Worm (Caenorhabditis elegans) whole organism, L4 larva: ENCODE data around the gene D1005.10.

Experiments used
- lin-39 ChIP-seq: fragments of 150-350 bp; optimal IDR thresholded peaks from 2 replicates; lab custom pipeline; 2014; ENCODE audit warnings: missing biosample characterization, missing genetic modification reagents, missing genetic modification characterization
- lsy-2 ChIP-seq, 2 experiments: fragments of 150-350 bp in 1 of 2; sonication (generic microtip) in 1 of 2; optimal IDR thresholded peaks; 2 replicates each; lab custom pipeline; 2014 to 2017; ENCODE audit warnings: missing biosample characterization in 2 of 2, missing genetic modification characterization in 2 of 2
- pha-4 ChIP-seq, 2 experiments: fragments of 150-350 bp in 1 of 2; fragments of 200-800 bp in 1 of 2; sonication (Bioruptor generic) in 1 of 2; IDR thresholded peaks in 1 of 2; optimal IDR thresholded peaks in 1 of 2; 2 replicates each; pipeline versions ENCODE4 v1.3.6 to Lab custom; 2014 to 2022; ENCODE audit warnings: missing genetic modification characterization in 2 of 2, missing genetic modification reagents in 2 of 2, missing biosample characterization in 1 of 2, missing compliant biosample characterization in 1 of 2
- skn-1 ChIP-seq: fragments of 150-350 bp; optimal IDR thresholded peaks from 2 replicates; lab custom pipeline; 2014; ENCODE audit warnings: missing biosample characterization, missing genetic modification characterization

DNA sequence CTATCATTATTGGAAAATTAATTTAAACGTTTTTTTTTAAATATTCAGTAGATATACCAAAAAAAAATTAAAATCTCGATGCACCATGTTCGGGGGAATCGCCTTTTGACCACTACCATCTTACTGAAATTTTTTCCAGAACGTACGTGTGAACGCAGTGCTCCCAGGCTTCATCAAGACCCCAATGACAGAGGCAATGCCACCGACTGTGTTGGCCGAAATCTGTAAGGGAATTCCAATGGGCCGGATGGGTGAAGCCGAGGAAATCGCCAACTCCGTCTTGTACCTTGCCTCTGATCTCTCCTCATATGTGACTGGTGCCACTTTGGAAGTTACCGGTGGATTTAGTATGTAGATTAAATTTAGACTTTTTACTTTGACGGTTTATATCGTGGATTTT, 2.8 kb upstream of the D1005.10 start:
- TF ChIP-seq skn-1 (tag; lab: Kevin White, UChicago), result no peak
- TF ChIP-seq lin-39 (tag; lab: Kevin White, UChicago), result no peak
- TF ChIP-seq pha-4 (GFP tag; IDR thresholded peaks at IDR 0.05; lab: Robert Waterston, UW), result no peak
- TF ChIP-seq pha-4 (tag; optimal IDR thresholded peaks at IDR 0.05; lab: Kevin White, UChicago), result no peak
- no peak for TF ChIP-seq lsy-2 (tag; optimal IDR thresholded peaks at IDR 0.05; lab: Kevin White, UChicago)
